Comparison of ENCODE assay signal across 3 fruit fly cellular contexts in genomic region chr2L:2830341-2830800, dm6.
A peak's percentile ranks its signal among the peaks of the same experiment; 100 is the strongest.
TF ChIP-seq lines count a peak whose summit lies in the region.

No protein-coding gene starts in this region.

TF ChIP-seq in whole organism, embryonic, 481 proteins besides CTCF, POLR2A, EP300 and RAD21 (continued from another document and continues in another):
- peak; percentile 68 for TF ChIP-seq chn (GFP tag; optimal IDR thresholded peaks at IDR 0.05; lab: Kevin White, UChicago)
- TF ChIP-seq CG7372 (GFP tag; IDR thresholded peaks at IDR 0.05; lab: Robert Waterston, UW): peak; percentile 72
- TF ChIP-seq CG6791 (GFP tag; IDR thresholded peaks at IDR 0.05; lab: Robert Waterston, UW; ENCODE audit: partially characterized antibody): no peak
- TF ChIP-seq B-H2 (GFP tag; optimal IDR thresholded peaks at IDR 0.05; lab: Kevin White, UChicago): no peak
- TF ChIP-seq CG31224 (GFP tag; IDR thresholded peaks at IDR 0.05; lab: Robert Waterston, UW): peak; percentile 61
- no peak for TF ChIP-seq zen2 (GFP tag; IDR thresholded peaks at IDR 0.05; lab: Robert Waterston, UW; ENCODE audit: partially characterized antibody)
- TF ChIP-seq CG13624 (GFP tag; optimal IDR thresholded peaks at IDR 0.05; lab: Kevin White, UChicago): peak; percentile 60
- TF ChIP-seq CG7786 (GFP tag; optimal IDR thresholded peaks at IDR 0.05; lab: Kevin White, UChicago): peak; percentile 31
- TF ChIP-seq disco-r (GFP tag; optimal IDR thresholded peaks at IDR 0.05; lab: Kevin White, UChicago): peak; percentile 40
- TF ChIP-seq slbo (GFP tag; IDR thresholded peaks at IDR 0.05; lab: Robert Waterston, UW): no peak; the same call in 1 of the 2 replicates
- peak; percentile 49 for TF ChIP-seq schlank (tag; optimal IDR thresholded peaks at IDR 0.05; lab: Kevin White, UChicago)
- no peak for TF ChIP-seq sc (optimal IDR thresholded peaks at IDR 0.05; lab: Kevin White, UChicago)
- TF ChIP-seq sc (GFP tag; optimal IDR thresholded peaks at IDR 0.05; lab: Kevin White, UChicago): peak; percentile 87
- peak; percentile 38 for TF ChIP-seq Bdp1 (GFP tag; optimal IDR thresholded peaks at IDR 0.05; lab: Kevin White, UChicago)
- no peak for TF ChIP-seq mld (GFP tag; IDR thresholded peaks at IDR 0.05; lab: Robert Waterston, UW; ENCODE audit: partially characterized antibody)
- peak; percentile 77 for TF ChIP-seq CG30020 (tag; optimal IDR thresholded peaks at IDR 0.05; lab: Kevin White, UChicago)
- TF ChIP-seq CG9797 (GFP tag; optimal IDR thresholded peaks at IDR 0.05; lab: Kevin White, UChicago): peak; percentile 32
- TF ChIP-seq rib (GFP tag; IDR thresholded peaks at IDR 0.05; lab: Robert Waterston, UW): no peak
- TF ChIP-seq fu2 (GFP tag; optimal IDR thresholded peaks at IDR 0.05; lab: Kevin White, UChicago): peak; percentile 25
- TF ChIP-seq luna (GFP tag; optimal IDR thresholded peaks at IDR 0.05; lab: Kevin White, UChicago): no peak
- peak; percentile 36; the same call in 1 of the 2 replicates for TF ChIP-seq gt (GFP tag; IDR thresholded peaks at IDR 0.05; lab: Robert Waterston, UW)
- TF ChIP-seq CG17186 (GFP tag; optimal IDR thresholded peaks at IDR 0.05; lab: Kevin White, UChicago): peak; percentile 25
- TF ChIP-seq Mrtf (GFP tag; IDR thresholded peaks at IDR 0.05; lab: Robert Waterston, UW): peak; percentile 41; the same call in 1 of the 3 replicates
- TF ChIP-seq CG18599 (GFP tag; optimal IDR thresholded peaks at IDR 0.05; lab: Kevin White, UChicago): peak; percentile 89
- no peak; the same call in 1 of the 2 replicates for TF ChIP-seq MBD-R2 (GFP tag; IDR thresholded peaks at IDR 0.05; lab: Robert Waterston, UW)
- TF ChIP-seq jigr1 (GFP tag; IDR thresholded peaks at IDR 0.05; lab: Robert Waterston, UW): no peak; the same call in 2 of the 3 replicates
- peak; percentile 36; the same call in 1 of the 2 replicates for TF ChIP-seq sim (GFP tag; IDR thresholded peaks at IDR 0.05; lab: Robert Waterston, UW)
- TF ChIP-seq Sin3A (optimal IDR thresholded peaks at IDR 0.05; lab: Kevin White, UChicago): no peak
- TF ChIP-seq Ada2b (GFP tag; IDR thresholded peaks at IDR 0.05; lab: Robert Waterston, UW): peak; percentile 64
- TF ChIP-seq slou (GFP tag; optimal IDR thresholded peaks at IDR 0.05; lab: Kevin White, UChicago): peak; percentile 77
- no peak for TF ChIP-seq CG15073 (GFP tag; optimal IDR thresholded peaks at IDR 0.05; lab: Kevin White, UChicago)
- no peak for TF ChIP-seq hkb (optimal IDR thresholded peaks at IDR 0.05; lab: Kevin White, UChicago)
- TF ChIP-seq hkb (GFP tag; IDR thresholded peaks at IDR 0.05; lab: Robert Waterston, UW): peak; percentile 86
- TF ChIP-seq wor (GFP tag; IDR thresholded peaks at IDR 0.05; lab: Robert Waterston, UW): peak; percentile 79
- TF ChIP-seq CG1647 (GFP tag; optimal IDR thresholded peaks at IDR 0.05; lab: Kevin White, UChicago): peak; percentile 46
- peak in 1 of 2 experiments; percentile 59 for TF ChIP-seq insv (GFP tag; optimal IDR thresholded peaks at IDR 0.05; lab: Kevin White, UChicago)
- peak; percentile 53 for TF ChIP-seq CG14441 (GFP tag; IDR thresholded peaks at IDR 0.05; lab: Robert Waterston, UW)
- no peak for TF ChIP-seq ERR (GFP tag; optimal IDR thresholded peaks at IDR 0.05; lab: Kevin White, UChicago)
- peak; percentile 74 for TF ChIP-seq tap (tag; optimal IDR thresholded peaks at IDR 0.05; lab: Kevin White, UChicago)
- peak; percentile 80 for TF ChIP-seq CG17359 (tag; optimal IDR thresholded peaks at IDR 0.05; lab: Kevin White, UChicago)
- no peak for TF ChIP-seq bowl (GFP tag; IDR thresholded peaks at IDR 0.05; lab: Robert Waterston, UW)
- peak; percentile 78 for TF ChIP-seq run (tag; optimal IDR thresholded peaks at IDR 0.05; lab: Kevin White, UChicago)
- TF ChIP-seq CG4730 (GFP tag; IDR thresholded peaks at IDR 0.05; lab: Robert Waterston, UW): peak; percentile 57; the same call in 1 of the 2 replicates

TF ChIP-seq in whole organism, prepupa, 60 proteins besides CTCF, POLR2A, EP300 and RAD21 (continued from another document):
- TF ChIP-seq CG11762 (GFP tag; optimal IDR thresholded peaks at IDR 0.05; lab: Kevin White, UChicago; ENCODE audit: insufficient read depth): peak; percentile 92
- TF ChIP-seq fd85E (GFP tag; optimal IDR thresholded peaks at IDR 0.05; lab: Kevin White, UChicago): peak; percentile 77
- TF ChIP-seq CG16779 (tag; optimal IDR thresholded peaks at IDR 0.05; lab: Kevin White, UChicago): peak; percentile 94
- TF ChIP-seq esn (GFP tag; optimal IDR thresholded peaks at IDR 0.05; lab: Kevin White, UChicago): peak; percentile 96
- TF ChIP-seq CG10669 (GFP tag; optimal IDR thresholded peaks at IDR 0.05; lab: Kevin White, UChicago): peak; percentile 92
- TF ChIP-seq CG8319 (GFP tag; optimal IDR thresholded peaks at IDR 0.05; lab: Kevin White, UChicago): peak; percentile 81
- TF ChIP-seq salr (GFP tag; optimal IDR thresholded peaks at IDR 0.05; lab: Kevin White, UChicago): peak; percentile 67 to 98
- peak; percentile 78 for TF ChIP-seq vri (GFP tag; optimal IDR thresholded peaks at IDR 0.05; lab: Kevin White, UChicago)
- peak; percentile 84 for TF ChIP-seq CG6854 (GFP tag; optimal IDR thresholded peaks at IDR 0.05; lab: Kevin White, UChicago)
- peak; percentile 53 for TF ChIP-seq CG1621 (tag; optimal IDR thresholded peaks at IDR 0.05; lab: Kevin White, UChicago)
- peak; percentile 95 for TF ChIP-seq CG3032 (tag; optimal IDR thresholded peaks at IDR 0.05; lab: Kevin White, UChicago)
- TF ChIP-seq CG11294 (GFP tag; IDR thresholded peaks at IDR 0.05; lab: Robert Waterston, UW): peak; percentile 65; the same call in 1 of the 2 replicates
- TF ChIP-seq CG6808 (GFP tag; optimal IDR thresholded peaks at IDR 0.05; lab: Kevin White, UChicago): peak; percentile 97
- peak; percentile 94 for TF ChIP-seq net (GFP tag; optimal IDR thresholded peaks at IDR 0.05; lab: Kevin White, UChicago)
- TF ChIP-seq Ets96B (tag; optimal IDR thresholded peaks at IDR 0.05; lab: Kevin White, UChicago): peak; percentile 91
- TF ChIP-seq Eip78C (GFP tag; lab: Kevin White, UChicago): peak; percentile 99
- TF ChIP-seq Ets21C (GFP tag; optimal IDR thresholded peaks at IDR 0.05; lab: Kevin White, UChicago): peak; percentile 71
- peak; percentile 97 for TF ChIP-seq spab (GFP tag; optimal IDR thresholded peaks at IDR 0.05; lab: Kevin White, UChicago)
- peak; percentile 93 for TF ChIP-seq Hr4 (GFP tag; optimal IDR thresholded peaks at IDR 0.05; lab: Kevin White, UChicago)
- TF ChIP-seq Sox102F (GFP tag; optimal IDR thresholded peaks at IDR 0.05; lab: Kevin White, UChicago): peak; percentile 90
- TF ChIP-seq Hr38 (GFP tag; optimal IDR thresholded peaks at IDR 0.05; lab: Kevin White, UChicago): no peak
- peak; percentile 89 for TF ChIP-seq dsx (GFP tag; optimal IDR thresholded peaks at IDR 0.05; lab: Kevin White, UChicago; ENCODE audit: poor library complexity, severe bottlenecking)
- peak; percentile 92 for TF ChIP-seq lz (GFP tag; optimal IDR thresholded peaks at IDR 0.05; lab: Kevin White, UChicago)
- TF ChIP-seq CG3919 (GFP tag; optimal IDR thresholded peaks at IDR 0.05; lab: Kevin White, UChicago): peak; percentile 94
- TF ChIP-seq cyc (GFP tag; optimal IDR thresholded peaks at IDR 0.05; lab: Kevin White, UChicago): peak; percentile 83
- peak; percentile 94 for TF ChIP-seq CG10631 (GFP tag; optimal IDR thresholded peaks at IDR 0.05; lab: Kevin White, UChicago)
- TF ChIP-seq svp (GFP tag; lab: Kevin White, UChicago): peak; percentile 93
- TF ChIP-seq CG15336 (GFP tag; IDR thresholded peaks at IDR 0.05; lab: Robert Waterston, UW): peak; percentile 90
- peak; percentile 95 to 96 for TF ChIP-seq ss (GFP tag; optimal IDR thresholded peaks at IDR 0.05; lab: Kevin White, UChicago)
- peak; percentile 82 for TF ChIP-seq CG11902 (GFP tag; optimal IDR thresholded peaks at IDR 0.05; lab: Kevin White, UChicago)
- peak; percentile 89 for TF ChIP-seq pdm3 (GFP tag; optimal IDR thresholded peaks at IDR 0.05; lab: Kevin White, UChicago)
- peak; percentile 95 for TF ChIP-seq acj6 (GFP tag; optimal IDR thresholded peaks at IDR 0.05; lab: Kevin White, UChicago)
- peak; percentile 90 for TF ChIP-seq Smox (GFP tag; optimal IDR thresholded peaks at IDR 0.05; lab: Kevin White, UChicago)
- peak; percentile 93 for TF ChIP-seq CG6792 (GFP tag; optimal IDR thresholded peaks at IDR 0.05; lab: Kevin White, UChicago)
- peak; percentile 85 for TF ChIP-seq Hr39 (GFP tag; optimal IDR thresholded peaks at IDR 0.05; lab: Kevin White, UChicago)
- TF ChIP-seq topi (GFP tag; optimal IDR thresholded peaks at IDR 0.05; lab: Kevin White, UChicago): peak; percentile 91
- TF ChIP-seq CG8632 (GFP tag; optimal IDR thresholded peaks at IDR 0.05; lab: Kevin White, UChicago): peak; percentile 93
- TF ChIP-seq Lpt (GFP tag; optimal IDR thresholded peaks at IDR 0.05; lab: Kevin White, UChicago): peak; percentile 90
- TF ChIP-seq Gug (GFP tag; IDR thresholded peaks at IDR 0.05; lab: Robert Waterston, UW): peak; percentile 82

TF ChIP-seq in whole organism, wandering third instar larva, 38 proteins besides CTCF, POLR2A, EP300 and RAD21 (continued from another document):
- TF ChIP-seq CG32264 (GFP tag; optimal IDR thresholded peaks at IDR 0.05; lab: Kevin White, UChicago) (no peak), dsf (GFP tag; optimal IDR thresholded peaks at IDR 0.05; lab: Kevin White, UChicago; ENCODE audit: borderline replicate concordance) (peak; percentile 17), N (GFP tag; optimal IDR thresholded peaks at IDR 0.05; lab: Kevin White, UChicago) (no peak), Dif (GFP tag; optimal IDR thresholded peaks at IDR 0.05; lab: Kevin White, UChicago; ENCODE audit: partially characterized antibody) (no peak), ey (GFP tag; optimal IDR thresholded peaks at IDR 0.05; lab: Kevin White, UChicago) (peak; percentile 72), foxo (GFP tag; optimal IDR thresholded peaks at IDR 0.05; lab: Kevin White, UChicago) (peak in 1 of 2 experiments; percentile 93), fru (GFP tag; optimal IDR thresholded peaks at IDR 0.05; lab: Kevin White, UChicago) (peak; percentile 88), br (GFP tag; optimal IDR thresholded peaks at IDR 0.05; lab: Kevin White, UChicago) (peak; percentile 83), tai (GFP tag; optimal IDR thresholded peaks at IDR 0.05; lab: Kevin White, UChicago) (peak; percentile 70), h (GFP tag; optimal IDR thresholded peaks at IDR 0.05; lab: Kevin White, UChicago) (peak; percentile 83), Jra (GFP tag; optimal IDR thresholded peaks at IDR 0.05; lab: Kevin White, UChicago) (no peak), jim (GFP tag; optimal IDR thresholded peaks at IDR 0.05; lab: Kevin White, UChicago) (no peak)
